Worm (Caenorhabditis elegans): ENCODE data around the gene vab-2.

The vab-2 gene

DNA sequence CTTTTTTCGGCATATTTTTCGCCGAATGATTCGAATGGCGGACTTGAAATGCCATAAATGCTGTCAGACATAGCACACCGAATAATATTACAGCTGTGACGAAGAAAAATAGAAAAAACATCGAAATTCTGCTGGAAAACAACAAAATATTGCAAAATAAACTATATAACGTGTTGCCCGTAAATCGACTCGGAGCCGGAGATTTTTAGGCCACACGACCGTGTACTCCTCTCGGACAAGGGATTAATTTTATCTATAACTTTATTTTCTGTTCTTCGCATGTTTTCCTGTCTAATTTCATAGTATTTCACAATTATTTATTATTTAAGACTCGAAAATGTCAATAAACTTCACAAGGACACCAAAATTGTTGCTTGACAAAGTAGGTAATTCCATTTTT is 36.6 kb upstream of the vab-2 start, which contains the start of the genes algn-14 and M02B7.2:
algn-14 (minus strand) TSS at position 175 of the 400 bp plus-strand sequence.
M02B7.2 (plus strand) TSS at position 330 of the 400 bp plus-strand sequence.
- TF ChIP-seq xnd-1 (tag; optimal IDR thresholded peaks at IDR 0.05): no peak
- no peak for TF ChIP-seq T26A5.8 (tag; optimal IDR thresholded peaks at IDR 0.05)
- TF ChIP-seq F57C9.4 (tag; optimal IDR thresholded peaks at IDR 0.05): no peak
- TF ChIP-seq lin-35 (GFP tag; optimal IDR thresholded peaks at IDR 0.05): no peak
- TF ChIP-seq unc-62 (GFP tag; optimal IDR thresholded peaks at IDR 0.05): no peak
- TF ChIP-seq lag-1 (GFP tag; IDR thresholded peaks at IDR 0.05): no peak
- no peak for TF ChIP-seq nhr-120 (GFP tag; IDR thresholded peaks at IDR 0.05)
- TF ChIP-seq lir-1 (GFP tag; conservative IDR thresholded peaks at IDR 0.05): no peak
- no peak for TF ChIP-seq atf-7 (tag; optimal IDR thresholded peaks at IDR 0.05)
- no peak for TF ChIP-seq die-1 (tag; optimal IDR thresholded peaks at IDR 0.05)
- peak; percentile 37 for TF ChIP-seq ceh-27 (GFP tag; optimal IDR thresholded peaks at IDR 0.05)
- TF ChIP-seq rcor-1 (GFP tag; IDR thresholded peaks at IDR 0.05): no peak; the same call in 1 of the 2 replicates
- TF ChIP-seq C06A6.2 (GFP tag; conservative IDR thresholded peaks at IDR 0.05): no peak
- no peak for TF ChIP-seq snpc-4 (GFP tag; optimal IDR thresholded peaks at IDR 0.05)
- TF ChIP-seq snpc-4 (tag; optimal IDR thresholded peaks at IDR 0.05): peak in 1 of 4 experiments; percentile 5
- no peak for TF ChIP-seq mxl-1 (tag; optimal IDR thresholded peaks at IDR 0.05)
- no peak for TF ChIP-seq efl-1 (GFP tag; optimal IDR thresholded peaks at IDR 0.05)
- no peak for TF ChIP-seq ZK185.1 (tag; optimal IDR thresholded peaks at IDR 0.05; ENCODE audit: poor library complexity, severe bottlenecking)
- TF ChIP-seq lsl-1 (GFP tag; optimal IDR thresholded peaks at IDR 0.05): peak; percentile 26
- 0 out of 2 replicates have a peak, but pooled peaks have one; percentile 44 for TF ChIP-seq ceh-100 (GFP tag; IDR thresholded peaks at IDR 0.05)
- no peak for TF ChIP-seq snpc-1.3 (tag; optimal IDR thresholded peaks at IDR 0.05; ENCODE audit: insufficient read depth)
- no peak for TF ChIP-seq akir-1 (GFP tag; optimal IDR thresholded peaks at IDR 0.05)
- no peak for TF ChIP-seq ztf-26 (tag; optimal IDR thresholded peaks at IDR 0.05)
- no peak for TF ChIP-seq bed-2 (GFP tag; IDR thresholded peaks at IDR 0.05)
- TF ChIP-seq let-607 (tag; optimal IDR thresholded peaks at IDR 0.05): peak in 1 of 2 experiments; percentile 42
- TF ChIP-seq zim-3 (tag; optimal IDR thresholded peaks at IDR 0.05): no peak
- peak; percentile 54; the same call in 1 of the 2 replicates for TF ChIP-seq B0019.2 (GFP tag; conservative IDR thresholded peaks at IDR 0.05)
- TF ChIP-seq nfyb-1 (GFP tag; IDR thresholded peaks at IDR 0.05): no peak
- no peak for TF ChIP-seq aptf-3 (GFP tag; IDR thresholded peaks at IDR 0.05)
- TF ChIP-seq mcd-1 (GFP tag; IDR thresholded peaks at IDR 0.05): peak; percentile 50; the same call in 1 of the 2 replicates
- no peak for TF ChIP-seq B0035.1 (tag; optimal IDR thresholded peaks at IDR 0.05)
- TF ChIP-seq F37B4.10 (GFP tag; IDR thresholded peaks at IDR 0.05): no peak
- TF ChIP-seq ceh-40 (GFP tag; IDR thresholded peaks at IDR 0.05): no peak
- TF ChIP-seq rpc-1 (optimal IDR thresholded peaks at IDR 0.05): no peak
- TF ChIP-seq rpc-1 (tag; optimal IDR thresholded peaks at IDR 0.05): no peak
- peak; percentile 12 for TF ChIP-seq F23B12.7 (tag; optimal IDR thresholded peaks at IDR 0.05; ENCODE audit: insufficient read depth)
- TF ChIP-seq nhr-90 (tag; optimal IDR thresholded peaks at IDR 0.05): no peak
- no peak for TF ChIP-seq F22D6.2 (tag; optimal IDR thresholded peaks at IDR 0.05)
- TF ChIP-seq ccch-3 (GFP tag; optimal IDR thresholded peaks at IDR 0.05): no peak
- peak; percentile 19 for TF ChIP-seq tbp1 (GFP tag; optimal IDR thresholded peaks at IDR 0.05)
- TF ChIP-seq repo-1 (tag; optimal IDR thresholded peaks at IDR 0.05): no peak
- TF ChIP-seq ets-4 (GFP tag; optimal IDR thresholded peaks at IDR 0.05): no peak
- TF ChIP-seq hsf-1 (GFP tag; IDR thresholded peaks at IDR 0.05): no peak
- peak in 1 of 2 experiments; percentile 1 for TF ChIP-seq rec-8 (tag; optimal IDR thresholded peaks at IDR 0.05)
- no peak for TF ChIP-seq hmg-20 (GFP tag; IDR thresholded peaks at IDR 0.05)
- no peak for TF ChIP-seq C17E4.6 (GFP tag; IDR thresholded peaks at IDR 0.05)
- no peak for TF ChIP-seq madf-3 (GFP tag; IDR thresholded peaks at IDR 0.05)
- TF ChIP-seq hrde-1 (tag; optimal IDR thresholded peaks at IDR 0.05; ENCODE audit: borderline replicate concordance): no peak
- no peak for TF ChIP-seq chd-7 (tag; optimal IDR thresholded peaks at IDR 0.05)
